Worm (Caenorhabditis elegans): ENCODE data around the gene srlf-2.

srlf-2 gene

ce11 chrIV:8475030-8475679 lies 14.9 kb upstream of the srlf-2 start:
- TF ChIP-seq elt-3 (tag; optimal IDR thresholded peaks at IDR 0.05) (peak in 2 of 6 experiments; percentile 15 to 33), lin-14 (GFP tag; optimal IDR thresholded peaks at IDR 0.05) (peak; percentile 39), rnt-1 (tag; optimal IDR thresholded peaks at IDR 0.05) (peak; percentile 9), elt-2 (tag; optimal IDR thresholded peaks at IDR 0.05) (peak; percentile 66), lin-39 (tag; optimal IDR thresholded peaks at IDR 0.05) (no peak), Y116A8C.19 (tag; optimal IDR thresholded peaks at IDR 0.05; ENCODE audit: borderline replicate concordance) (no peak), nhr-71 (tag; optimal IDR thresholded peaks at IDR 0.05) (peak; percentile 15), blmp-1 (tag; optimal IDR thresholded peaks at IDR 0.05) (peak; percentile 62), efl-1 (optimal IDR thresholded peaks at IDR 0.05) (no peak), efl-1 (GFP tag; optimal IDR thresholded peaks at IDR 0.05 in 1 of 2) (peak in 1 of 2 experiments; percentile 51)

- TF ChIP-seq nhr-19 (GFP tag; conservative IDR thresholded peaks at IDR 0.05) (peak; percentile 60), elt-2 (tag; optimal IDR thresholded peaks at IDR 0.05) (no peak), isw-1 (GFP tag; IDR thresholded peaks at IDR 0.05) (no peak), nhr-71 (tag; optimal IDR thresholded peaks at IDR 0.05) (peak; percentile 75), vab-15 (tag; optimal IDR thresholded peaks at IDR 0.05) (no peak), lsy-2 (tag; optimal IDR thresholded peaks at IDR 0.05) (peak; percentile 20 to 34), alr-1 (tag; optimal IDR thresholded peaks at IDR 0.05; ENCODE audit: borderline replicate concordance) (no peak), lin-14 (GFP tag; optimal IDR thresholded peaks at IDR 0.05) (peak; percentile 78), nhr-12 (tag; optimal IDR thresholded peaks at IDR 0.05) (no peak), swsn-7 (tag; optimal IDR thresholded peaks at IDR 0.05) (peak; percentile 15), ztf-4 (tag; optimal IDR thresholded peaks at IDR 0.05) (peak; percentile 61), hlh-17 (GFP tag; optimal IDR thresholded peaks at IDR 0.05; ENCODE audit: borderline replicate concordance) (no peak), mdl-1 (tag; optimal IDR thresholded peaks at IDR 0.05) (peak in 1 of 2 experiments; percentile 17), efl-1 (optimal IDR thresholded peaks at IDR 0.05) (peak in 1 of 2 experiments; percentile 20), efl-1 (GFP tag; optimal IDR thresholded peaks at IDR 0.05 in 1 of 2) (peak in 1 of 2 experiments; percentile 86), mef-2 (tag; optimal IDR thresholded peaks at IDR 0.05) (no peak), snu-23 (GFP tag; optimal IDR thresholded peaks at IDR 0.05) (peak; percentile 36), nhr-20 (tag; optimal IDR thresholded peaks at IDR 0.05) (peak; percentile 50), unc-30 (tag; optimal IDR thresholded peaks at IDR 0.05) (no peak), lin-39 (tag; optimal IDR thresholded peaks at IDR 0.05) (peak; percentile 26), dsc-1 (tag; optimal IDR thresholded peaks at IDR 0.05) (peak; percentile 12), rnt-1 (tag; optimal IDR thresholded peaks at IDR 0.05) (peak; percentile 84)
Observed at ce11 chrIV:8476166-8476565, 13.8 kb upstream of the srlf-2 start.

ce11 chrIV:8476880-8477279 lies 13.1 kb upstream of the srlf-2 start, which contains the start of gene spp-10:
TSS of gene spp-10 (plus strand) at chrIV:8477180.
- TF ChIP-seq rnt-1 (tag; optimal IDR thresholded peaks at IDR 0.05) (peak; percentile 49), blmp-1 (tag; optimal IDR thresholded peaks at IDR 0.05) (no peak), hlh-17 (GFP tag; optimal IDR thresholded peaks at IDR 0.05; ENCODE audit: borderline replicate concordance) (no peak), C34B4.2 (tag; optimal IDR thresholded peaks at IDR 0.05) (no peak)

- TF ChIP-seq ceh-82 (tag; optimal IDR thresholded peaks at IDR 0.05) = no peak
- TF ChIP-seq nhr-71 (tag; optimal IDR thresholded peaks at IDR 0.05) = peak; percentile 6
- no peak for TF ChIP-seq mep-1 (tag; optimal IDR thresholded peaks at IDR 0.05)
Observed at ce11 chrIV:8478516-8478915, 11.5 kb upstream of the srlf-2 start.

- TF ChIP-seq C34B4.2 (tag; optimal IDR thresholded peaks at IDR 0.05) (no peak), efl-1 (optimal IDR thresholded peaks at IDR 0.05) (no peak), efl-1 (GFP tag; optimal IDR thresholded peaks at IDR 0.05 in 1 of 2) (peak in 1 of 2 experiments; percentile 21)
Observed at ce11 chrIV:8479346-8479745, 10.7 kb upstream of the srlf-2 start, which contains the start of gene hlh-12. TSS of gene hlh-12 (minus strand) at chrIV:8479446.

- TF ChIP-seq ztf-11 (tag; optimal IDR thresholded peaks at IDR 0.05) = no peak
- TF ChIP-seq efl-1 (optimal IDR thresholded peaks at IDR 0.05) = no peak
- peak in 1 of 2 experiments; percentile 45 for TF ChIP-seq efl-1 (GFP tag; optimal IDR thresholded peaks at IDR 0.05 in 1 of 2)
- TF ChIP-seq hlh-17 (GFP tag; optimal IDR thresholded peaks at IDR 0.05; ENCODE audit: borderline replicate concordance) = no peak
- no peak for TF ChIP-seq tbx-2 (tag; optimal IDR thresholded peaks at IDR 0.05)
- no peak for TF ChIP-seq ceh-63 (GFP tag; optimal IDR thresholded peaks at IDR 0.05)
- TF ChIP-seq irx-1 (tag; optimal IDR thresholded peaks at IDR 0.05) = no peak
- no peak for TF ChIP-seq lin-39 (tag; optimal IDR thresholded peaks at IDR 0.05)
- TF ChIP-seq blmp-1 (tag; optimal IDR thresholded peaks at IDR 0.05) = no peak
- TF ChIP-seq sox-4 (tag; optimal IDR thresholded peaks at IDR 0.05) = no peak
- peak in 1 of 2 experiments; percentile 45 for TF ChIP-seq lin-35 (GFP tag; optimal IDR thresholded peaks at IDR 0.05)
- no peak for TF ChIP-seq efl-3 (GFP tag; optimal IDR thresholded peaks at IDR 0.05)
- TF ChIP-seq C04F5.9 (tag; optimal IDR thresholded peaks at IDR 0.05) = no peak
- TF ChIP-seq mep-1 (tag; optimal IDR thresholded peaks at IDR 0.05) = no peak
- TF ChIP-seq nhr-20 (tag; optimal IDR thresholded peaks at IDR 0.05) = peak; percentile 48
- no peak for TF ChIP-seq xbp-1 (tag; optimal IDR thresholded peaks at IDR 0.05)
- TF ChIP-seq ets-5 (GFP tag; IDR thresholded peaks at IDR 0.05) = no peak
- TF ChIP-seq elt-2 (tag; optimal IDR thresholded peaks at IDR 0.05) = peak; percentile 96
- no peak for TF ChIP-seq sptf-1 (tag; optimal IDR thresholded peaks at IDR 0.05)
Observed at ce11 chrIV:8481308-8481707, 8.7 kb upstream of the srlf-2 start, which contains the start of gene spp-8. TSS of gene spp-8 (plus strand) at chrIV:8481664.

Data from whole organism, L1 larva.